Fruit fly (Drosophila melanogaster) whole organism, embryonic: ENCODE data around the gene CG9173.

Source experiments
- CG11247 ChIP-seq: fragments of 200-800 bp; sonication (Bioruptor generic); IDR thresholded peaks from 2 replicates; pipeline ENCODE4 v1.3.6; 2022; ENCODE audit warnings: missing biosample characterization, missing genetic modification characterization
- CG11456 ChIP-seq: fragments of 200-800 bp; sonication (Bioruptor generic); IDR thresholded peaks from 3 replicates; pipeline ENCODE4 v1.3.6; 2022; ENCODE audit warnings: missing biosample characterization, missing genetic modification characterization
- CG11696 ChIP-seq: fragments of 200-800 bp; sonication (Bioruptor generic); IDR thresholded peaks from 2 replicates; pipeline ENCODE4 v1.3.6; 2022; ENCODE audit warnings: missing biosample characterization, missing genetic modification characterization
- CG14441 ChIP-seq: fragments of 200-800 bp; sonication (Bioruptor generic); IDR thresholded peaks from 2 replicates; pipeline ENCODE4 v1.3.6; 2022; ENCODE audit warnings: missing biosample characterization, missing genetic modification characterization
- CG14710 ChIP-seq: fragments of 200-800 bp; sonication (Bioruptor generic); optimal IDR thresholded peaks from 3 replicates; lab custom pipeline; 2019; ENCODE audit warnings: missing biosample characterization, mild to moderate bottlenecking, missing genetic modification characterization, moderate library complexity
- CG14860 ChIP-seq: fragments of 200-800 bp; sonication (Bioruptor generic); IDR thresholded peaks from 3 replicates; pipeline ENCODE4 v1.3.6; 2022; ENCODE audit warnings: missing biosample characterization, missing genetic modification characterization; ENCODE audit not compliant: partially characterized antibody
- CG17385 ChIP-seq: fragments of 200-800 bp; sonication (Bioruptor generic); optimal IDR thresholded peaks from 3 replicates; lab custom pipeline; 2018; ENCODE audit warnings: missing biosample characterization, mild to moderate bottlenecking, missing genetic modification characterization
- CG18619 ChIP-seq: fragments of 200-800 bp; sonication (Bioruptor generic); optimal IDR thresholded peaks from 3 replicates; lab custom pipeline; 2017; ENCODE audit warnings: missing biosample characterization, mild to moderate bottlenecking, missing genetic modification characterization
- CG2875 ChIP-seq: fragments of 200-800 bp; sonication (Bioruptor generic); optimal IDR thresholded peaks from 2 replicates; lab custom pipeline; 2017; ENCODE audit warnings: missing biosample characterization, mild to moderate bottlenecking, missing genetic modification characterization, missing genetic modification reagents
- CG3726 ChIP-seq: fragments of 200-800 bp; sonication (Bioruptor generic); IDR thresholded peaks from 3 replicates; pipeline ENCODE4, ENCODE4 v1.3.6; 2022; ENCODE audit warnings: missing biosample characterization, missing genetic modification characterization
- CG3847 ChIP-seq: fragments of 200-800 bp; sonication (Bioruptor generic); IDR thresholded peaks from 2 replicates; pipeline ENCODE4 v1.3.6; 2022; ENCODE audit warnings: missing biosample characterization, missing genetic modification characterization
- CG4328 ChIP-seq: fragments of 200-800 bp; sonication (Bioruptor generic); optimal IDR thresholded peaks from 3 replicates; lab custom pipeline; 2017; ENCODE audit warnings: missing biosample characterization, missing genetic modification reagents, missing genetic modification characterization
- CG4404 ChIP-seq: fragments of 200-800 bp; sonication (Bioruptor generic); IDR thresholded peaks from 2 replicates; pipeline ENCODE4 v1.3.6; 2022; ENCODE audit warnings: missing biosample characterization, missing genetic modification characterization
- CG4617 ChIP-seq: fragments of 200-800 bp; sonication (Bioruptor generic); optimal IDR thresholded peaks from 3 replicates; lab custom pipeline; 2016; ENCODE audit warnings: missing biosample characterization, missing genetic modification characterization, borderline replicate concordance
- CG5180 ChIP-seq: fragments of 200-800 bp; sonication (Bioruptor generic); optimal IDR thresholded peaks from 3 replicates; lab custom pipeline; 2017; ENCODE audit warnings: missing biosample characterization, missing genetic modification characterization, mild to moderate bottlenecking, moderate library complexity, missing genetic modification reagents
- CHES-1-like ChIP-seq: fragments of 200-800 bp; sonication (Bioruptor generic); optimal IDR thresholded peaks from 2 replicates; lab custom pipeline; 2016; ENCODE audit warnings: missing biosample characterization, missing genetic modification characterization
- Dfd ChIP-seq, 2 experiments: fragments of >200 bp; optimal IDR thresholded peaks; 2 replicates each; lab custom pipeline; 2017; ENCODE audit warnings: missing biosample characterization in 2 of 2, missing genetic modification characterization in 2 of 2
- Drgx ChIP-seq: fragments of 200-800 bp; sonication (Bioruptor generic); IDR thresholded peaks from 2 replicates; pipeline ENCODE4 v1.3.6; 2022; ENCODE audit warnings: missing biosample characterization, missing genetic modification characterization
- E2f1 ChIP-seq: fragments of 200-800 bp; sonication (Bioruptor generic); IDR thresholded peaks from 2 replicates; pipeline ENCODE4 v1.3.6; 2022; ENCODE audit warnings: missing biosample characterization, missing genetic modification characterization
- Fer3 ChIP-seq: fragments of 200-800 bp; sonication (Bioruptor generic); optimal IDR thresholded peaks from 2 replicates; lab custom pipeline; 2018; ENCODE audit warnings: missing biosample characterization, mild to moderate bottlenecking, missing genetic modification characterization, moderate library complexity
- Gsc ChIP-seq: fragments of 200-800 bp; sonication (Bioruptor generic); IDR thresholded peaks from 2 replicates; pipeline ENCODE4 v1.3.6; 2022; ENCODE audit warnings: missing biosample characterization, missing genetic modification characterization
- Gug ChIP-seq: fragments of 200-800 bp; sonication (Bioruptor generic); IDR thresholded peaks from 4 replicates; pipeline ENCODE4 v1.3.6; 2022; ENCODE audit warnings: missing biosample characterization, missing genetic modification characterization
- HLH4C ChIP-seq: fragments of 200-800 bp; sonication (Bioruptor generic); IDR thresholded peaks from 3 replicates; pipeline ENCODE4 v1.3.6; 2022; ENCODE audit warnings: missing biosample characterization, missing genetic modification characterization; ENCODE audit not compliant: partially characterized antibody
- Mes4 ChIP-seq: fragments of 200-800 bp; sonication (Bioruptor generic); optimal IDR thresholded peaks from 2 replicates; lab custom pipeline; 2016; ENCODE audit warnings: missing biosample characterization, missing genetic modification characterization
- Oaz ChIP-seq: fragments of 200-800 bp; sonication (Bioruptor generic); IDR thresholded peaks from 2 replicates; pipeline ENCODE4 v1.3.6; 2022; ENCODE audit warnings: missing biosample characterization, missing genetic modification characterization
- Ssrp ChIP-seq: fragments of 200-800 bp; sonication (Bioruptor generic); optimal IDR thresholded peaks from 2 replicates; lab custom pipeline; 2018; ENCODE audit warnings: missing biosample characterization, mild to moderate bottlenecking, missing genetic modification characterization, moderate library complexity
- Stat92E ChIP-seq, 3 experiments: fragments of >200 bp in 2 of 3; fragments of 200-800 bp in 1 of 3; sonication (Bioruptor generic) in 1 of 3; optimal IDR thresholded peaks; 2 replicates each; lab custom pipeline; 2017 to 2019; ENCODE audit warnings: missing biosample characterization in 3 of 3, missing genetic modification characterization in 3 of 3, mild to moderate bottlenecking in 1 of 3, moderate library complexity in 1 of 3
- Vsx1 ChIP-seq: fragments of 200-800 bp; sonication (Bioruptor generic); optimal IDR thresholded peaks from 2 replicates; lab custom pipeline; 2017; ENCODE audit warnings: missing biosample characterization, mild to moderate bottlenecking, missing genetic modification characterization, missing genetic modification reagents
- ash1 ChIP-seq: fragments of 200-800 bp; sonication (Bioruptor generic); optimal IDR thresholded peaks from 2 replicates; lab custom pipeline; 2018; ENCODE audit warnings: missing biosample characterization, mild to moderate bottlenecking, missing genetic modification characterization
- chif ChIP-seq, 2 experiments: fragments of 200-800 bp; sonication (Bioruptor generic); optimal IDR thresholded peaks; 3 replicates each; lab custom pipeline; 2016; ENCODE audit warnings: missing biosample characterization in 2 of 2, missing genetic modification characterization in 2 of 2
- chinmo ChIP-seq: fragments of 200-800 bp; sonication (Bioruptor generic); IDR thresholded peaks from 4 replicates; pipeline ENCODE4 v1.3.6; 2022; ENCODE audit warnings: missing biosample characterization, missing genetic modification characterization; ENCODE audit not compliant: partially characterized antibody
- chn ChIP-seq: fragments of 200-800 bp; sonication (Bioruptor generic); optimal IDR thresholded peaks from 2 replicates; lab custom pipeline; 2016; ENCODE audit warnings: missing biosample characterization, missing genetic modification characterization
- croc ChIP-seq: fragments of 200-800 bp; sonication (Bioruptor generic); conservative IDR thresholded peaks from 3 replicates; pipeline ENCODE4 v1.3.6; 2022; ENCODE audit warnings: missing biosample characterization, missing genetic modification characterization
- danr ChIP-seq: fragments of 200-800 bp; sonication (Bioruptor generic); IDR thresholded peaks from 2 replicates; pipeline ENCODE4 v1.3.6; 2022; ENCODE audit warnings: missing biosample characterization, missing genetic modification characterization
- dmrt99B ChIP-seq: fragments of 200-800 bp; sonication (Bioruptor generic); optimal IDR thresholded peaks from 2 replicates; lab custom pipeline; 2018; ENCODE audit warnings: missing biosample characterization, mild to moderate bottlenecking, missing genetic modification characterization, moderate library complexity
- hbn ChIP-seq: fragments of 200-800 bp; sonication (Bioruptor generic); IDR thresholded peaks from 2 replicates; pipeline ENCODE4 v1.3.6; 2022; ENCODE audit warnings: missing biosample characterization, missing genetic modification characterization; ENCODE audit not compliant: partially characterized antibody
- insv ChIP-seq, 2 experiments: fragments of 200-800 bp; sonication (Bioruptor generic); optimal IDR thresholded peaks; 3 replicates each; lab custom pipeline; 2016 to 2018; ENCODE audit warnings: missing biosample characterization in 2 of 2, missing genetic modification characterization in 2 of 2
- jing ChIP-seq: fragments of 200-800 bp; sonication (Bioruptor generic); optimal IDR thresholded peaks from 2 replicates; lab custom pipeline; 2018; ENCODE audit warnings: missing biosample characterization, mild to moderate bottlenecking, missing genetic modification characterization
- lab ChIP-seq: fragments of 200-800 bp; sonication (Bioruptor generic); optimal IDR thresholded peaks from 3 replicates; lab custom pipeline; 2017; ENCODE audit warnings: missing biosample characterization, missing genetic modification characterization, mild to moderate bottlenecking, moderate library complexity, missing genetic modification reagents
- pfk ChIP-seq: fragments of 200-800 bp; sonication (Bioruptor generic); optimal IDR thresholded peaks from 2 replicates; lab custom pipeline; 2018; ENCODE audit warnings: missing biosample characterization, mild to moderate bottlenecking, missing genetic modification characterization, moderate library complexity
- prd ChIP-seq, 3 experiments: fragments of >200 bp in 2 of 3; fragments of 200-800 bp in 1 of 3; sonication (Bioruptor generic) in 1 of 3; optimal IDR thresholded peaks in 2 of 3; IDR thresholded peaks in 1 of 3; 2 replicates in 2 of 3; 3 replicates in 1 of 3; pipeline versions ENCODE4 v1.3.6 to Lab custom; 2017 to 2022; ENCODE audit warnings: missing biosample characterization in 1 of 3, missing genetic modification characterization in 1 of 3
- ranshi ChIP-seq: fragments of 200-800 bp; sonication (Bioruptor generic); IDR thresholded peaks from 2 replicates; pipeline ENCODE4 v1.3.6; 2022; ENCODE audit warnings: missing biosample characterization, missing genetic modification characterization
- tll ChIP-seq, 2 experiments: fragments of 200-800 bp in 1 of 2; fragments of >200 bp in 1 of 2; sonication (Bioruptor generic) in 1 of 2; optimal IDR thresholded peaks; 2 replicates each; lab custom pipeline; 2017 to 2019; ENCODE audit warnings: missing biosample characterization in 2 of 2, missing genetic modification characterization in 2 of 2, mild to moderate bottlenecking in 1 of 2, moderate library complexity in 1 of 2
- ttk ChIP-seq: fragments of 200-800 bp; sonication (Bioruptor generic); IDR thresholded peaks from 2 replicates; pipeline ENCODE4 v2.1.2; 2022; ENCODE audit warnings: missing biosample characterization, missing genetic modification characterization
- z ChIP-seq: fragments of 200-800 bp; sonication (Bioruptor generic); IDR thresholded peaks from 3 replicates; pipeline ENCODE4 v1.3.6; 2022; ENCODE audit warnings: missing biosample characterization, missing genetic modification characterization
- zen2 ChIP-seq: fragments of 200-800 bp; sonication (Bioruptor generic); IDR thresholded peaks from 3 replicates; pipeline ENCODE4 v1.3.6; 2022; ENCODE audit warnings: missing biosample characterization, missing genetic modification characterization; ENCODE audit not compliant: partially characterized antibody
- zfh2 ChIP-seq: fragments of 200-800 bp; sonication (Bioruptor generic); optimal IDR thresholded peaks from 2 replicates; lab custom pipeline; 2016; ENCODE audit warnings: missing biosample characterization, missing genetic modification characterization

The CG9173 gene

dm6 chr3L:1378862-1379543, 44.3 kb downstream of the CG9173 start (continued):
- TF ChIP-seq croc (GFP tag; lab: Robert Waterston, UW) (no peak; the same call in 2 of the 3 replicates), jing (GFP tag; lab: Kevin White, UChicago) (peak; percentile 54), Stat92E (GFP tag; optimal IDR thresholded peaks at IDR 0.05; lab: Kevin White, UChicago) (peak in 1 of 3 experiments; percentile 63), CG5180 (GFP tag; lab: Kevin White, UChicago) (peak; percentile 34), CG11696 (peak; percentile 56), CG14441 (GFP tag; lab: Robert Waterston, UW) (peak; percentile 54; the same call in 1 of the 2 replicates), CG14860 (GFP tag; lab: Robert Waterston, UW) (0 out of 3 replicates have a peak, but pooled peaks have one; percentile 10), CG4328 (no peak), ash1 (GFP tag; lab: Kevin White, UChicago) (no peak), CG14710 (peak; percentile 64), danr (GFP tag; lab: Robert Waterston, UW) (0 out of 2 replicates have a peak, but pooled peaks have one; percentile 14), zen2 (no peak), CG4404 (peak; percentile 62), CHES-1-like (GFP tag; lab: Kevin White, UChicago) (no peak), CG2875 (GFP tag; lab: Kevin White, UChicago) (peak; percentile 77), Drgx (GFP tag; lab: Robert Waterston, UW) (peak; percentile 92), Gsc (GFP tag; lab: Robert Waterston, UW) (peak; percentile 18; the same call in 1 of the 2 replicates), HLH4C (GFP tag; lab: Robert Waterston, UW) (no peak), pfk (GFP tag; lab: Kevin White, UChicago) (no peak), hbn (GFP tag; lab: Robert Waterston, UW) (no peak), prd (optimal IDR thresholded peaks at IDR 0.05; lab: Kevin White, UChicago) (no peak), prd (GFP tag; IDR thresholded peaks at IDR 0.05; lab: Robert Waterston, UW) (peak; percentile 72), CG3847 (peak; percentile 21; the same call in 1 of the 2 replicates), Oaz (GFP tag; lab: Robert Waterston, UW) (no peak), CG11247 (GFP tag; lab: Robert Waterston, UW) (no peak; the same call in 1 of the 2 replicates), Fer3 (tag; lab: Kevin White, UChicago) (peak; percentile 51), chn (GFP tag; lab: Kevin White, UChicago) (peak; percentile 24), ranshi (GFP tag; lab: Robert Waterston, UW) (0 out of 2 replicates have a peak, but pooled peaks have one; percentile 27), zfh2 (GFP tag; lab: Kevin White, UChicago) (no peak), chinmo (no peak), insv (GFP tag; optimal IDR thresholded peaks at IDR 0.05; lab: Kevin White, UChicago) (no peak), chif (GFP tag; optimal IDR thresholded peaks at IDR 0.05; lab: Kevin White, UChicago) (peak; percentile 22 to 47), Dfd (GFP tag; optimal IDR thresholded peaks at IDR 0.05; lab: Kevin White, UChicago) (no peak), z (0 out of 3 replicates have a peak, but pooled peaks have one; percentile 48), E2f1 (peak; percentile 50; the same call in 1 of the 2 replicates), CG11456 (GFP tag; lab: Robert Waterston, UW) (no peak), Gug (no peak; the same call in 3 of the 4 replicates), CG17385 (peak; percentile 56), Vsx1 (GFP tag; lab: Kevin White, UChicago) (no peak), Mes4 (GFP tag; lab: Kevin White, UChicago) (no peak), tll (GFP tag; optimal IDR thresholded peaks at IDR 0.05; lab: Kevin White, UChicago) (no peak), lab (GFP tag; lab: Kevin White, UChicago) (peak; percentile 38), CG18619 (GFP tag; lab: Kevin White, UChicago) (peak; percentile 40), ttk (GFP tag; lab: Robert Waterston, UW) (no peak), dmrt99B (peak; percentile 60), CG3726 (GFP tag; lab: Robert Waterston, UW) (peak; percentile 75; the same call in 2 of the 3 replicates), Ssrp (tag; lab: Kevin White, UChicago) (peak; percentile 67), CG4617 (GFP tag; lab: Kevin White, UChicago) (peak; percentile 8)
